Worm (Caenorhabditis elegans): ENCODE data around the gene plpp-1.2.

- TF ChIP-seq ets-4 (tag; optimal IDR thresholded peaks at IDR 0.05) = no peak
- TF ChIP-seq fkh-10 (GFP tag; optimal IDR thresholded peaks at IDR 0.05) = no peak
- no peak for TF ChIP-seq lim-6 (tag; optimal IDR thresholded peaks at IDR 0.05)
- no peak for TF ChIP-seq F13H6.1 (tag; optimal IDR thresholded peaks at IDR 0.05)
- no peak for TF ChIP-seq unc-42 (tag; optimal IDR thresholded peaks at IDR 0.05)
- no peak for TF ChIP-seq nhr-11 (tag; optimal IDR thresholded peaks at IDR 0.05)
Measured at ce11 chrII:6482762-6483161, 2.5 kb upstream of the plpp-1.2 start.
